Fruit fly (Drosophila melanogaster): ENCODE data around the gene Vml.

dm6 chrX:2323661-2324293, 48.2 kb downstream of the Vml start:
- TF ChIP-seq dsf (GFP tag; optimal IDR thresholded peaks at IDR 0.05; ENCODE audit: borderline replicate concordance) (no peak), h (GFP tag; optimal IDR thresholded peaks at IDR 0.05) (no peak), Abd-B (GFP tag; optimal IDR thresholded peaks at IDR 0.05) (no peak), CG9705 (GFP tag; optimal IDR thresholded peaks at IDR 0.05) (no peak), woc (GFP tag; optimal IDR thresholded peaks at IDR 0.05) (no peak), Vsx2 (GFP tag; optimal IDR thresholded peaks at IDR 0.05; ENCODE audit: partially characterized antibody) (no peak), GATAd (GFP tag; optimal IDR thresholded peaks at IDR 0.05) (no peak), N (GFP tag; optimal IDR thresholded peaks at IDR 0.05) (no peak), Sp1 (GFP tag; optimal IDR thresholded peaks at IDR 0.05) (no peak), pan (optimal IDR thresholded peaks at IDR 0.05) (no peak)
